Worm (Caenorhabditis elegans) whole organism, L2 larva: Measurements from ENCODE around the gene Y50D7A.3.

ENCODE experiments used
- C34F6.9 ChIP-seq: fragments of 150-350 bp; optimal IDR thresholded peaks from 2 replicates; lab custom pipeline; 2014; ENCODE audit warnings: missing biosample characterization, missing genetic modification characterization
- F13H6.1 ChIP-seq: sonication (generic microtip); optimal IDR thresholded peaks from 2 replicates; lab custom pipeline; 2016; ENCODE audit warnings: missing genetic modification characterization, missing compliant biosample characterization
- alr-1 ChIP-seq: fragments of 150-350 bp; optimal IDR thresholded peaks from 2 replicates; lab custom pipeline; 2014; ENCODE audit warnings: missing biosample characterization, missing genetic modification characterization
- aly-2 ChIP-seq: fragments of 150-350 bp; optimal IDR thresholded peaks from 2 replicates; lab custom pipeline; 2014; ENCODE audit warnings: missing biosample characterization, missing genetic modification characterization
- ama-1 ChIP-seq: fragments of 150-350 bp; optimal IDR thresholded peaks from 2 replicates; lab custom pipeline; 2018; ENCODE audit warnings: inconsistent platforms
- blmp-1 ChIP-seq: sonication (generic microtip); optimal IDR thresholded peaks from 2 replicates; lab custom pipeline; 2017; ENCODE audit warnings: missing genetic modification characterization, mild to moderate bottlenecking, missing compliant biosample characterization, antibody characterized with exemption, moderate library complexity; ENCODE audit not compliant: insufficient read depth
- ceh-16 ChIP-seq: fragments of 150-350 bp; optimal IDR thresholded peaks from 2 replicates; lab custom pipeline; 2014; ENCODE audit warnings: missing biosample characterization, missing genetic modification characterization
- crh-2 ChIP-seq: sonication (generic microtip); optimal IDR thresholded peaks from 2 replicates; lab custom pipeline; 2017; ENCODE audit warnings: missing biosample characterization, missing genetic modification characterization
- elt-3 ChIP-seq: sonication (generic microtip); optimal IDR thresholded peaks from 2 replicates; lab custom pipeline; 2017; ENCODE audit warnings: missing biosample characterization, missing genetic modification characterization
- fos-1 ChIP-seq: fragments of 150-350 bp; optimal IDR thresholded peaks from 2 replicates; lab custom pipeline; 2014; ENCODE audit warnings: missing biosample characterization, missing genetic modification characterization
- lin-13 ChIP-seq: fragments of 150-350 bp; optimal IDR thresholded peaks from 2 replicates; lab custom pipeline; 2014; ENCODE audit warnings: missing biosample characterization, missing genetic modification reagents, missing genetic modification characterization
- lin-39 ChIP-seq: fragments of 150-350 bp; optimal IDR thresholded peaks from 2 replicates; lab custom pipeline; 2014; ENCODE audit warnings: missing biosample characterization, missing genetic modification reagents, missing genetic modification characterization
- mbf-1 ChIP-seq: sonication (generic microtip); optimal IDR thresholded peaks from 2 replicates; lab custom pipeline; 2017; ENCODE audit warnings: missing biosample characterization, missing genetic modification characterization
- mdl-1 ChIP-seq, 2 experiments: fragments of 150-350 bp in 1 of 2; sonication (generic microtip) in 1 of 2; optimal IDR thresholded peaks; 2 replicates each; lab custom pipeline; 2017; ENCODE audit warnings: missing biosample characterization in 2 of 2, missing genetic modification characterization in 2 of 2
- nhr-11 ChIP-seq: fragments of 150-350 bp; optimal IDR thresholded peaks from 2 replicates; lab custom pipeline; 2014; ENCODE audit warnings: missing biosample characterization, missing genetic modification characterization
- nhr-12 ChIP-seq: fragments of 150-350 bp; optimal IDR thresholded peaks from 2 replicates; lab custom pipeline; 2014; ENCODE audit warnings: missing biosample characterization, missing genetic modification characterization
- nhr-21 ChIP-seq: fragments of 150-350 bp; optimal IDR thresholded peaks from 2 replicates; lab custom pipeline; 2014; ENCODE audit warnings: missing biosample characterization, missing genetic modification characterization
- nhr-237 ChIP-seq: fragments of 150-350 bp; optimal IDR thresholded peaks from 2 replicates; lab custom pipeline; 2014; ENCODE audit warnings: missing biosample characterization, missing genetic modification characterization
- sem-4 ChIP-seq: fragments of 150-350 bp; optimal IDR thresholded peaks from 2 replicates; lab custom pipeline; 2014; ENCODE audit warnings: missing biosample characterization, missing genetic modification reagents, missing genetic modification characterization
- skn-1 ChIP-seq: sonication (generic microtip); optimal IDR thresholded peaks from 2 replicates; lab custom pipeline; 2017; ENCODE audit warnings: missing biosample characterization, missing genetic modification characterization
- sma-3 ChIP-seq: sonication (generic microtip); optimal IDR thresholded peaks from 2 replicates; lab custom pipeline; 2016; ENCODE audit warnings: missing genetic modification reagents, missing genetic modification characterization, missing compliant biosample characterization
- sma-9 ChIP-seq, 2 experiments: fragments of 150-350 bp in 1 of 2; sonication (generic microtip) in 1 of 2; optimal IDR thresholded peaks; 2 replicates each; lab custom pipeline; 2014 to 2016; ENCODE audit warnings: missing genetic modification characterization in 2 of 2, mild to moderate bottlenecking in 1 of 2, missing biosample characterization in 1 of 2, missing compliant biosample characterization in 1 of 2, missing genetic modification reagents in 1 of 2, moderate library complexity in 1 of 2
- snpc-4 ChIP-seq: fragments of 150-350 bp; optimal IDR thresholded peaks from 2 replicates; lab custom pipeline; 2014; ENCODE audit warnings: missing biosample characterization, missing genetic modification characterization
- unc-62 ChIP-seq: fragments of 150-350 bp; optimal IDR thresholded peaks from 2 replicates; lab custom pipeline; 2014; ENCODE audit warnings: missing biosample characterization, missing genetic modification reagents, missing genetic modification characterization
- zag-1 ChIP-seq: fragments of 150-350 bp; optimal IDR thresholded peaks from 2 replicates; lab custom pipeline; 2014; ENCODE audit warnings: missing biosample characterization, missing genetic modification characterization
- ztf-1 ChIP-seq: fragments of 200-800 bp; sonication (Bioruptor generic); conservative IDR thresholded peaks from 2 replicates; pipeline ENCODE4 v1.3.6; 2022; ENCODE audit warnings: missing genetic modification characterization, missing compliant biosample characterization

Y50D7A.3 gene

DNA sequence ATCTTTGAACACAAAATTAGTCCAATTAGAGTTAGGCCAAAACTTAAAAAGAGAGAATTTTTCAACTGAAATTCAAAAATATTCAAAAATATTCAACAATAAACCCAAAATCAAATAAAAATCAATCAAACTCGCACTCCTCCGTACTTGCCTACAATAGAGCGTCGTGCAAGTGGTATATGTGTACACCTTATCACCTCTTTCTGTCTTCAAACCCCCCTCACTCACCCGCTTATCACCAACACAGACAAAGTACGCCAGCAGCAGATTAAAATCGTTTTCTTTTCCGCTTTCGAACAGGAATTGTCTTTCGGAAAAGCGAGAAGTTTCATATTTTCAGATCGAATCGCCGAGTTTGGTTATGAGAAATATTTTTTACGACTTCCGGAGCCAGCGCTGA, 44.9 kb downstream of the Y50D7A.3 start:
- TF ChIP-seq crh-2 (tag; lab: Kevin White, UChicago) (peak; percentile 5), nhr-237 (tag; lab: Kevin White, UChicago) (no peak), fos-1 (tag; lab: Kevin White, UChicago) (peak; percentile 74), alr-1 (tag; lab: Kevin White, UChicago) (no peak), blmp-1 (tag; lab: Kevin White, UChicago) (no peak)
- TF ChIP-seq, all 48 proteins: peak for 2

DNA sequence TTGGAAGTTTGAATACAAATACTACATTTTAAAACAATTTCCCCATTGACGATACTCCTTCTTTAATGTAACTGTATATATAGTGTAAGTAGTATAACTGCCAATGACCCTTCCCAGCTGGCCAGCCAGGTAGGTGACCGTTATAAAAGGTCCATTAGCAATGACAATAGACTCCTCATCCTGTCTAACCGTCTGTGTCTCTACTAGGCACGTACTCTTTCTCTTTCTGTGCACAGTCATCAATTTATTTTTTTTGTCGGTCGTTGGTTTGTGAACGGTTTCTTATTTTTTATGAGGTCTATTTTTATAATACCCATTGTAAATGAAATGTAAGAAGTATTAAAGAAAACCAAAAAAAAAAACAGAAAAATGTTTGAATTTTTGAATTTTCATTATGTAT, 50.2 kb downstream of the Y50D7A.3 start:
- TF ChIP-seq aly-2: no peak
- no peak for TF ChIP-seq C34F6.9 (tag; lab: Kevin White, UChicago)
- no peak for TF ChIP-seq sma-9 (GFP tag; optimal IDR thresholded peaks at IDR 0.05; lab: Kevin White, UChicago)
- no peak for TF ChIP-seq sma-9 (tag; optimal IDR thresholded peaks at IDR 0.05; lab: Kevin White, UChicago)
- no peak for TF ChIP-seq lin-13 (GFP tag; lab: Kevin White, UChicago)

DNA sequence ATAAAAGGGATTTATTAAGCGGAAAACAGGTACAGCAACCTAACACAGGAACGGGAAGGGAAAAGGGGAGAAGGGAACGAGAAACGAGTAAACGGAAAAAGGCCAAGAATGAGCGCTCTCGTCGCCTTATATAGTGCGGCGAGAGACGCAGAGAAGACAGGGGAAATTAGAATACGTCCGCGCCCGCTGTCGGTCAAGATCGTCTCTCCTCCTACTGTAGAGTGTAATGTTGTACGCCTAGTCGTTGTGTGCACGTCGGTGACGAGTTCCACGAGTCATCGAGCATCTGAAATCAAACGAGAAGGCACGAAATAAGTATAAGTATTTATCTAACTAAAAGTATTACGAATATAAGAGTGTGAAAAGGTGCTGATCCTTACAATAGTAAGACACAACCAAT, 56.8 kb downstream of the Y50D7A.3 start:
- TF ChIP-seq ama-1 (lab: Kevin White, UChicago): no peak
- TF ChIP-seq skn-1: no peak
- no peak for TF ChIP-seq nhr-237 (tag; lab: Kevin White, UChicago)
- TF ChIP-seq elt-3 (tag; lab: Kevin White, UChicago): no peak
- TF ChIP-seq alr-1 (tag; lab: Kevin White, UChicago): no peak
- no peak for TF ChIP-seq snpc-4
- no peak for TF ChIP-seq nhr-12
- no peak for TF ChIP-seq unc-62 (GFP tag; lab: Kevin White, UChicago)
- TF ChIP-seq sem-4 (tag; lab: Kevin White, UChicago): no peak
- no peak for TF ChIP-seq zag-1 (tag; lab: Kevin White, UChicago)
- no peak for TF ChIP-seq ceh-16
- TF ChIP-seq lin-13 (GFP tag; lab: Kevin White, UChicago): no peak
- no peak for TF ChIP-seq mbf-1 (tag; lab: Kevin White, UChicago)
- no peak for TF ChIP-seq mdl-1 (tag; optimal IDR thresholded peaks at IDR 0.05; lab: Kevin White, UChicago)

DNA sequence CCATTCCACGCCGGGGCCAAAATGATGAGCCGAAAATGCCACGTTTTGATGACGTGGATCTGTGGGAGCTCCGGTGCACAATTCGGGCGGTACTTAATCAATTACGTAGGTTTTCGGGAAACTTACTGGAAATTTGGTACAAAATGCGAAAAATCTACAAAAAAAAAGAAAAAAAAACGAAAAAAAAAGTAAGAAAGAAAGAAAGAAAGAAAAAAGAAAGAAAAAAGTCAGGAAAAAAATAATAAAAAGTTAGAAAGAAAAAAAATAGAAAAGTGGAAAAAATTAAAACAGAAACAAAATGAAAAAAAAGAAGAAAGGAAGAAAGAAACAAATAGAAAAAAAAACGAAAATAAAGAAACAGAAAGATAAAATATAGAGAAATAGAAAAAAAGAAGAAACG, 58.5 kb downstream of the Y50D7A.3 start:
- TF ChIP-seq ceh-16: no peak
- no peak for TF ChIP-seq lin-39 (tag; lab: Kevin White, UChicago)
- TF ChIP-seq sma-3 (GFP tag; lab: Kevin White, UChicago): no peak
- TF ChIP-seq nhr-21 (tag; lab: Kevin White, UChicago): no peak
- no peak for TF ChIP-seq F13H6.1 (tag; lab: Kevin White, UChicago)
- TF ChIP-seq nhr-11 (tag; lab: Kevin White, UChicago): no peak
- TF ChIP-seq ztf-1: no peak
- TF ChIP-seq skn-1: no peak
- no peak for TF ChIP-seq zag-1 (tag; lab: Kevin White, UChicago)
